Worm (Caenorhabditis elegans): ENCODE data around the gene tba-4.

tba-4 gene

ce11 chrII:10872541-10872940, 46.0 kb upstream of the tba-4 start, which contains the start of the genes cyn-4 and copz-1 (continued):
- TF ChIP-seq snpc-1.1 (tag; optimal IDR thresholded peaks at IDR 0.05; ENCODE audit: insufficient read depth) (no peak), F57A8.1 (GFP tag; optimal IDR thresholded peaks at IDR 0.05) (no peak), lir-1 (GFP tag; conservative IDR thresholded peaks at IDR 0.05) (no peak), hrde-1 (tag; optimal IDR thresholded peaks at IDR 0.05; ENCODE audit: borderline replicate concordance) (no peak), gei-17 (GFP tag; optimal IDR thresholded peaks at IDR 0.05) (no peak), ekl-4 (GFP tag; IDR thresholded peaks at IDR 0.05) (0 out of 2 replicates have a peak, but pooled peaks have one; percentile 37), ztf-28 (GFP tag; IDR thresholded peaks at IDR 0.05) (0 out of 2 replicates have a peak, but pooled peaks have one; percentile 49), nhr-80 (tag; optimal IDR thresholded peaks at IDR 0.05) (peak; percentile 21), snpc-3.4 (tag; optimal IDR thresholded peaks at IDR 0.05) (peak; percentile 61), snpc-4 (GFP tag; optimal IDR thresholded peaks at IDR 0.05) (peak; percentile 13), snpc-4 (tag; optimal IDR thresholded peaks at IDR 0.05) (peak in 3 of 4 experiments; percentile 24 to 51 (median 47)), F55B11.4 (tag; optimal IDR thresholded peaks at IDR 0.05; ENCODE audit: borderline replicate concordance, insufficient read depth) (no peak), athp-1 (tag; optimal IDR thresholded peaks at IDR 0.05) (peak; percentile 87), attf-6 (GFP tag; IDR thresholded peaks at IDR 0.05) (no peak), ceh-40 (GFP tag; IDR thresholded peaks at IDR 0.05) (no peak), lin-40 (tag; optimal IDR thresholded peaks at IDR 0.05) (peak; percentile 55), Y67H2A.10 (GFP tag; conservative IDR thresholded peaks at IDR 0.05) (0 out of 2 replicates have a peak, but pooled peaks have one; percentile 42), Y53F4B.3 (GFP tag; IDR thresholded peaks at IDR 0.05) (no peak), pha-4 (tag; optimal IDR thresholded peaks at IDR 0.05) (peak; percentile 5), attf-5 (GFP tag; optimal IDR thresholded peaks at IDR 0.05) (peak; percentile 88), ceh-79 (tag; optimal IDR thresholded peaks at IDR 0.05) (no peak), rcor-1 (GFP tag; IDR thresholded peaks at IDR 0.05) (peak; percentile 43; the same call in 1 of the 2 replicates), tlf-1 (GFP tag; optimal IDR thresholded peaks at IDR 0.05) (no peak), unc-62 (GFP tag; optimal IDR thresholded peaks at IDR 0.05) (no peak), egl-44 (GFP tag; IDR thresholded peaks at IDR 0.05) (peak; percentile 52; the same call in 1 of the 2 replicates), sea-2 (GFP tag; IDR thresholded peaks at IDR 0.05) (no peak), chd-7 (tag; optimal IDR thresholded peaks at IDR 0.05) (no peak), tbp1 (GFP tag; optimal IDR thresholded peaks at IDR 0.05) (peak; percentile 37), mcd-1 (GFP tag; IDR thresholded peaks at IDR 0.05) (peak; percentile 67), B0261.1 (tag; optimal IDR thresholded peaks at IDR 0.05) (no peak), tbx-9 (tag; optimal IDR thresholded peaks at IDR 0.05; ENCODE audit: borderline replicate concordance) (no peak), dox-1 (GFP tag; IDR thresholded peaks at IDR 0.05) (peak; percentile 84), egrh-3 (GFP tag; IDR thresholded peaks at IDR 0.05) (0 out of 2 replicates have a peak, but pooled peaks have one; percentile 14), efl-1 (GFP tag; optimal IDR thresholded peaks at IDR 0.05) (peak; percentile 40), B0019.2 (GFP tag; conservative IDR thresholded peaks at IDR 0.05) (peak; percentile 84), F23B12.7 (tag; optimal IDR thresholded peaks at IDR 0.05; ENCODE audit: insufficient read depth) (peak; percentile 6), ztf-26 (tag; optimal IDR thresholded peaks at IDR 0.05) (no peak), zim-3 (tag; optimal IDR thresholded peaks at IDR 0.05) (no peak), T26A5.8 (tag; optimal IDR thresholded peaks at IDR 0.05) (no peak), nfya-1 (tag; optimal IDR thresholded peaks at IDR 0.05; ENCODE audit: borderline replicate concordance, insufficient read depth) (no peak), cebp-1 (GFP tag; IDR thresholded peaks at IDR 0.05) (peak; percentile 22; the same call in 1 of the 2 replicates), cebp-1 (tag; optimal IDR thresholded peaks at IDR 0.05) (peak; percentile 73), F33H1.4 (GFP tag; IDR thresholded peaks at IDR 0.05) (peak; percentile 93), lin-35 (GFP tag; optimal IDR thresholded peaks at IDR 0.05) (peak in 1 of 3 experiments; percentile 60), F10E7.11 (tag; optimal IDR thresholded peaks at IDR 0.05) (no peak), Y53G8AR.9 (GFP tag; conservative IDR thresholded peaks at IDR 0.05) (no peak), bed-1 (GFP tag; IDR thresholded peaks at IDR 0.05) (no peak), ets-4 (GFP tag; optimal IDR thresholded peaks at IDR 0.05) (no peak)
